Worm (Caenorhabditis elegans) whole organism, young adult: ENCODE results near the gene F14E5.2.

Experiments
- B0035.1 ChIP-seq: sonication (generic microtip); optimal IDR thresholded peaks from 2 replicates; lab custom pipeline; 2016; ENCODE audit warnings: missing genetic modification characterization, mild to moderate bottlenecking, missing compliant biosample characterization, missing genotype, missing genetic modification reagents
- B0336.3 ChIP-seq: fragments of 200-800 bp; sonication (Bioruptor generic); IDR thresholded peaks from 2 replicates; pipeline ENCODE4 v1.3.6; 2022; ENCODE audit warnings: missing genetic modification characterization, missing compliant biosample characterization
- C06A6.2 ChIP-seq: fragments of 200-800 bp; sonication (Bioruptor generic); conservative IDR thresholded peaks from 2 replicates; pipeline ENCODE4 v1.3.6; 2022; ENCODE audit warnings: missing genetic modification characterization, missing compliant biosample characterization
- D2030.7 ChIP-seq: fragments of 200-800 bp; sonication (Bioruptor generic); IDR thresholded peaks from 2 replicates; pipeline ENCODE4 v1.3.6; 2022; ENCODE audit warnings: missing genetic modification reagents, missing genetic modification characterization, missing compliant biosample characterization
- F33H1.4 ChIP-seq: fragments of 200-800 bp; sonication (Bioruptor generic); IDR thresholded peaks from 2 replicates; pipeline ENCODE4 v1.3.6; 2022; ENCODE audit warnings: missing genetic modification reagents, missing genetic modification characterization, missing compliant biosample characterization
- F37B4.10 ChIP-seq: fragments of 200-800 bp; sonication (Bioruptor generic); IDR thresholded peaks from 2 replicates; pipeline ENCODE4 v1.3.6; 2022; ENCODE audit warnings: missing genetic modification characterization, missing compliant biosample characterization
- F57A8.1 ChIP-seq: fragments of 200-800 bp; sonication (Bioruptor generic); optimal IDR thresholded peaks from 2 replicates; lab custom pipeline; 2018; ENCODE audit warnings: mild to moderate bottlenecking, missing genetic modification characterization, moderate library complexity, missing compliant biosample characterization
- Y53G8AR.9 ChIP-seq: fragments of 200-800 bp; sonication (Bioruptor generic); conservative IDR thresholded peaks from 2 replicates; pipeline ENCODE4 v1.3.6; 2022; ENCODE audit warnings: missing genetic modification reagents, missing genetic modification characterization, missing compliant biosample characterization
- Y56A3A.18 ChIP-seq: fragments of 200-800 bp; sonication (Bioruptor generic); IDR thresholded peaks from 2 replicates; pipeline ENCODE4 v1.3.6; 2022; ENCODE audit warnings: missing genetic modification reagents, missing genetic modification characterization, missing compliant biosample characterization
- ama-1 ChIP-seq, 3 experiments: fragments of 150-350 bp in 1 of 3; sonication (generic microtip) in 2 of 3; optimal IDR thresholded peaks; 2 replicates each; lab custom pipeline; 2014 to 2018; ENCODE audit warnings: missing biosample characterization in 2 of 3, missing genetic modification characterization in 2 of 3, missing genetic modification reagents in 2 of 3
- aptf-3 ChIP-seq: fragments of 200-800 bp; sonication (Bioruptor generic); IDR thresholded peaks from 2 replicates; pipeline ENCODE4 v1.3.6; 2022; ENCODE audit warnings: missing genetic modification characterization, missing compliant biosample characterization
- bed-2 ChIP-seq: fragments of 200-800 bp; sonication (Bioruptor generic); IDR thresholded peaks from 2 replicates; pipeline ENCODE4 v1.3.6; 2022; ENCODE audit warnings: missing genetic modification reagents, missing genetic modification characterization, missing compliant biosample characterization
- ceh-79 ChIP-seq: sonication (generic microtip); optimal IDR thresholded peaks from 2 replicates; lab custom pipeline; 2017; ENCODE audit warnings: mild to moderate bottlenecking, missing genetic modification characterization, missing compliant biosample characterization
- ceh-91 ChIP-seq: fragments of 200-800 bp; sonication (Bioruptor generic); IDR thresholded peaks from 2 replicates; pipeline ENCODE4 v1.3.6; 2022; ENCODE audit warnings: missing genetic modification reagents, missing genetic modification characterization, missing compliant biosample characterization
- dox-1 ChIP-seq: fragments of 200-800 bp; sonication (Bioruptor generic); IDR thresholded peaks from 2 replicates; pipeline ENCODE4 v1.3.6; 2022; ENCODE audit warnings: missing genetic modification reagents, missing genetic modification characterization, missing compliant biosample characterization
- dpff-1 ChIP-seq: sonication (generic microtip); optimal IDR thresholded peaks from 2 replicates; lab custom pipeline; 2017; ENCODE audit warnings: mild to moderate bottlenecking, missing genetic modification characterization, missing compliant biosample characterization
- egl-18 ChIP-seq: fragments of 200-800 bp; sonication (Bioruptor generic); IDR thresholded peaks from 2 replicates; pipeline ENCODE4 v1.3.6; 2022; ENCODE audit warnings: missing genetic modification reagents, missing genetic modification characterization, missing compliant biosample characterization
- egrh-3 ChIP-seq: fragments of 200-800 bp; sonication (Bioruptor generic); IDR thresholded peaks from 2 replicates; pipeline ENCODE4 v1.3.6; 2022; ENCODE audit warnings: missing genetic modification reagents, missing genetic modification characterization, missing compliant biosample characterization
- him-1 ChIP-seq: sonication (generic microtip); optimal IDR thresholded peaks from 2 replicates; lab custom pipeline; 2016; ENCODE audit warnings: missing genotype, missing genetic modification reagents, missing genetic modification characterization, missing compliant biosample characterization
- hlh-26 ChIP-seq: fragments of 200-800 bp; sonication (Bioruptor generic); conservative IDR thresholded peaks from 2 replicates; pipeline ENCODE4 v1.3.6; 2022; ENCODE audit warnings: missing genetic modification reagents, missing genetic modification characterization, missing compliant biosample characterization
- hmg-1.2 ChIP-seq: fragments of 200-800 bp; sonication (Bioruptor generic); IDR thresholded peaks from 2 replicates; pipeline ENCODE4 v1.3.6; 2022; ENCODE audit warnings: missing genetic modification reagents, missing genetic modification characterization, missing compliant biosample characterization
- hrde-1 ChIP-seq: sonication (generic microtip); optimal IDR thresholded peaks from 2 replicates; lab custom pipeline; 2016; ENCODE audit warnings: missing genetic modification characterization, mild to moderate bottlenecking, missing compliant biosample characterization, moderate library complexity, missing genotype, missing genetic modification reagents, borderline replicate concordance
- hsf-1 ChIP-seq: fragments of 200-800 bp; sonication (Bioruptor generic); IDR thresholded peaks from 2 replicates; pipeline ENCODE4 v1.3.6; 2022; ENCODE audit warnings: missing genetic modification reagents, missing genetic modification characterization, missing compliant biosample characterization
- lin-26 ChIP-seq: fragments of 200-800 bp; sonication (Bioruptor generic); IDR thresholded peaks from 2 replicates; pipeline ENCODE4 v1.3.6; 2022; ENCODE audit warnings: missing genetic modification reagents, missing genetic modification characterization, missing compliant biosample characterization
- lin-35 ChIP-seq, 3 experiments: fragments of 150-350 bp in 2 of 3; sonication (generic microtip) in 1 of 3; optimal IDR thresholded peaks; 2 replicates each; lab custom pipeline; 2014 to 2018; ENCODE audit warnings: missing biosample characterization in 3 of 3, missing genetic modification characterization in 3 of 3, missing genetic modification reagents in 3 of 3
- lin-40 ChIP-seq: sonication (generic microtip); optimal IDR thresholded peaks from 2 replicates; lab custom pipeline; 2016; ENCODE audit warnings: missing genetic modification characterization, mild to moderate bottlenecking, missing compliant biosample characterization, missing genotype, missing genetic modification reagents
- lin-54 ChIP-seq: fragments of 200-800 bp; sonication (Bioruptor generic); optimal IDR thresholded peaks from 2 replicates; lab custom pipeline; 2018; ENCODE audit warnings: mild to moderate bottlenecking, missing genetic modification characterization, missing compliant biosample characterization
- lsy-27 ChIP-seq: sonication (generic microtip); optimal IDR thresholded peaks from 2 replicates; lab custom pipeline; 2017; ENCODE audit warnings: missing genetic modification characterization, mild to moderate bottlenecking, missing compliant biosample characterization, antibody characterized with exemption, missing genotype, borderline replicate concordance; ENCODE audit not compliant: insufficient read depth
- madf-6 ChIP-seq: fragments of 200-800 bp; sonication (Bioruptor generic); IDR thresholded peaks from 2 replicates; pipeline ENCODE4 v1.3.6; 2022; ENCODE audit warnings: missing genetic modification reagents, missing genetic modification characterization, missing compliant biosample characterization
- nfya-1 ChIP-seq: sonication (generic microtip); optimal IDR thresholded peaks from 2 replicates; lab custom pipeline; 2017; ENCODE audit warnings: antibody characterized with exemption, missing compliant biosample characterization, missing genetic modification characterization, borderline replicate concordance; ENCODE audit not compliant: insufficient read depth
- nhr-120 ChIP-seq: fragments of 200-800 bp; sonication (Bioruptor generic); IDR thresholded peaks from 2 replicates; pipeline ENCODE4 v1.3.6; 2022; ENCODE audit warnings: missing genetic modification characterization, missing compliant biosample characterization
- nhr-179 ChIP-seq: sonication (generic microtip); optimal IDR thresholded peaks from 2 replicates; lab custom pipeline; 2016; ENCODE audit warnings: mild to moderate bottlenecking, missing genetic modification characterization, missing compliant biosample characterization
- pha-4 ChIP-seq: fragments of 150-350 bp; sonication (generic microtip); optimal IDR thresholded peaks from 2 replicates; lab custom pipeline; 2014; ENCODE audit warnings: missing biosample characterization, missing genetic modification reagents, missing genetic modification characterization
- rec-8 ChIP-seq, 2 experiments: sonication (generic microtip); optimal IDR thresholded peaks; 2 replicates each; lab custom pipeline; 2016; ENCODE audit warnings: mild to moderate bottlenecking in 2 of 2, missing genetic modification characterization in 2 of 2, missing genetic modification reagents in 2 of 2, missing genotype in 2 of 2, missing biosample characterization in 1 of 2, missing compliant biosample characterization in 1 of 2, moderate library complexity in 1 of 2
- snpc-3.4 ChIP-seq: sonication (generic microtip); optimal IDR thresholded peaks from 2 replicates; lab custom pipeline; 2017; ENCODE audit warnings: missing genetic modification characterization, mild to moderate bottlenecking, missing compliant biosample characterization, antibody characterized with exemption, moderate library complexity, missing genotype, missing genetic modification reagents
- snpc-4 ChIP-seq, 5 experiments: fragments of 150-350 bp in 1 of 5; sonication (generic microtip) in 4 of 5; optimal IDR thresholded peaks; 2 replicates each; lab custom pipeline; 2014 to 2018; ENCODE audit warnings: missing genetic modification characterization in 5 of 5, missing biosample characterization in 3 of 5, antibody characterized with exemption in 2 of 5, mild to moderate bottlenecking in 2 of 5, missing compliant biosample characterization in 2 of 5, missing genotype in 2 of 5, moderate library complexity in 2 of 5, missing genetic modification reagents in 1 of 5
- somi-1 ChIP-seq: fragments of 200-800 bp; sonication (Bioruptor generic); optimal IDR thresholded peaks from 2 replicates; lab custom pipeline; 2018; ENCODE audit warnings: mild to moderate bottlenecking, missing genetic modification characterization, missing compliant biosample characterization
- unc-62 ChIP-seq: fragments of 150-350 bp; optimal IDR thresholded peaks from 2 replicates; lab custom pipeline; 2014; ENCODE audit warnings: missing biosample characterization, missing genetic modification reagents, missing genetic modification characterization
- xnd-1 ChIP-seq: sonication (generic microtip); optimal IDR thresholded peaks from 2 replicates; lab custom pipeline; 2016; ENCODE audit warnings: missing genotype, missing genetic modification reagents, missing genetic modification characterization, missing compliant biosample characterization
- zfh-2 ChIP-seq: fragments of 200-800 bp; sonication (Bioruptor generic); conservative IDR thresholded peaks from 2 replicates; pipeline ENCODE4 v1.3.6; 2022; ENCODE audit warnings: missing genetic modification reagents, missing genetic modification characterization, missing compliant biosample characterization
- zim-3 ChIP-seq: sonication (generic microtip); optimal IDR thresholded peaks from 2 replicates; lab custom pipeline; 2017; ENCODE audit warnings: mild to moderate bottlenecking, missing genetic modification characterization, moderate library complexity, missing compliant biosample characterization
- ztf-26 ChIP-seq: sonication (generic microtip); optimal IDR thresholded peaks from 2 replicates; lab custom pipeline; 2017; ENCODE audit warnings: missing genetic modification characterization, missing compliant biosample characterization

F14E5.2 gene

ce11 chrII:8444007-8444406 is 15.3 kb upstream of the F14E5.2 start, which contains the start of gene evl-20:
Gene evl-20, plus strand, starts transcription at chrII:8444307.
- no peak for TF ChIP-seq dpff-1 (tag; lab: Kevin White, UChicago)
- TF ChIP-seq lsy-27 (tag; lab: Kevin White, UChicago) = no peak
- no peak for TF ChIP-seq egrh-3 (GFP tag; lab: Robert Waterston, UW)
- 0 out of 2 replicates have a peak, but pooled peaks have one; percentile 41 for TF ChIP-seq Y56A3A.18 (GFP tag; lab: Robert Waterston, UW)
- TF ChIP-seq C06A6.2 = no peak
- no peak for TF ChIP-seq unc-62 (GFP tag; lab: Kevin White, UChicago)

- TF ChIP-seq Y53G8AR.9 (peak; percentile 51), pha-4 (tag; lab: Kevin White, UChicago) (no peak), lin-26 (0 out of 2 replicates have a peak, but pooled peaks have one; percentile 22), hrde-1 (tag; lab: Kevin White, UChicago) (no peak), hlh-26 (GFP tag; lab: Robert Waterston, UW) (no peak), lin-54 (GFP tag; lab: Kevin White, UChicago) (peak; percentile 17), hsf-1 (GFP tag; lab: Robert Waterston, UW) (0 out of 2 replicates have a peak, but pooled peaks have one; percentile 39), F57A8.1 (GFP tag; lab: Kevin White, UChicago) (no peak), snpc-3.4 (no peak), D2030.7 (GFP tag; lab: Robert Waterston, UW) (peak; percentile 34; the same call in 1 of the 2 replicates), him-1 (tag; lab: Kevin White, UChicago) (no peak), zim-3 (tag; lab: Kevin White, UChicago) (no peak), somi-1 (GFP tag; lab: Kevin White, UChicago) (no peak), rec-8 (tag; optimal IDR thresholded peaks at IDR 0.05; lab: Kevin White, UChicago) (no peak), F37B4.10 (no peak), lin-35 (GFP tag; optimal IDR thresholded peaks at IDR 0.05; lab: Kevin White, UChicago) (no peak), ceh-79 (tag; lab: Kevin White, UChicago) (no peak), egl-18 (GFP tag; lab: Robert Waterston, UW) (no peak), nhr-179 (tag; lab: Kevin White, UChicago) (no peak), zfh-2 (no peak), madf-6 (GFP tag; lab: Robert Waterston, UW) (peak; percentile 50)
Measured at ce11 chrII:8442717-8443223, 14.1 kb upstream of the F14E5.2 start, which contains the start of gene eif-3.G. Gene eif-3.G, plus strand, starts transcription at chrII:8442767.

- TF ChIP-seq snpc-4 (GFP tag; optimal IDR thresholded peaks at IDR 0.05; lab: Kevin White, UChicago) = no peak
- TF ChIP-seq snpc-4 (tag; optimal IDR thresholded peaks at IDR 0.05; lab: Kevin White, UChicago) = peak in 1 of 4 experiments; percentile 16
- TF ChIP-seq aptf-3 (GFP tag; lab: Robert Waterston, UW) = no peak
- no peak for TF ChIP-seq him-1 (tag; lab: Kevin White, UChicago)
- no peak for TF ChIP-seq nfya-1 (tag; lab: Kevin White, UChicago)
- no peak for TF ChIP-seq zfh-2
- 0 out of 2 replicates have a peak, but pooled peaks have one; percentile 9 for TF ChIP-seq hsf-1 (GFP tag; lab: Robert Waterston, UW)
- TF ChIP-seq D2030.7 (GFP tag; lab: Robert Waterston, UW) = 0 out of 2 replicates have a peak, but pooled peaks have one; percentile 17
- TF ChIP-seq xnd-1 (tag; lab: Kevin White, UChicago) = peak; percentile 5
- no peak for TF ChIP-seq bed-2 (GFP tag; lab: Robert Waterston, UW)
- TF ChIP-seq ceh-91 (GFP tag; lab: Robert Waterston, UW) = 0 out of 2 replicates have a peak, but pooled peaks have one; percentile 16
- no peak for TF ChIP-seq Y53G8AR.9
- no peak for TF ChIP-seq pha-4 (tag; lab: Kevin White, UChicago)
- peak; percentile 28; the same call in 1 of the 2 replicates for TF ChIP-seq hmg-1.2
- no peak for TF ChIP-seq nhr-120 (GFP tag; lab: Robert Waterston, UW)
- no peak for TF ChIP-seq B0336.3
- peak in 1 of 3 experiments; percentile 7 for TF ChIP-seq lin-35 (GFP tag; optimal IDR thresholded peaks at IDR 0.05; lab: Kevin White, UChicago)
- TF ChIP-seq B0035.1 (tag; lab: Kevin White, UChicago) = no peak
- peak; percentile 2 for TF ChIP-seq ztf-26 (tag; lab: Kevin White, UChicago)
- TF ChIP-seq lin-40 (tag; lab: Kevin White, UChicago) = peak; percentile 27
- peak; percentile 42; the same call in 1 of the 2 replicates for TF ChIP-seq F33H1.4 (GFP tag; lab: Robert Waterston, UW)
- TF ChIP-seq ama-1 (optimal IDR thresholded peaks at IDR 0.05; lab: Kevin White, UChicago) = no peak
- TF ChIP-seq ama-1 (GFP tag; optimal IDR thresholded peaks at IDR 0.05; lab: Kevin White, UChicago) = no peak
- peak; percentile 57; the same call in 1 of the 2 replicates for TF ChIP-seq dox-1
Measured at ce11 chrII:8442176-8442575, 13.5 kb upstream of the F14E5.2 start.
